In the genomic region with DNA sequence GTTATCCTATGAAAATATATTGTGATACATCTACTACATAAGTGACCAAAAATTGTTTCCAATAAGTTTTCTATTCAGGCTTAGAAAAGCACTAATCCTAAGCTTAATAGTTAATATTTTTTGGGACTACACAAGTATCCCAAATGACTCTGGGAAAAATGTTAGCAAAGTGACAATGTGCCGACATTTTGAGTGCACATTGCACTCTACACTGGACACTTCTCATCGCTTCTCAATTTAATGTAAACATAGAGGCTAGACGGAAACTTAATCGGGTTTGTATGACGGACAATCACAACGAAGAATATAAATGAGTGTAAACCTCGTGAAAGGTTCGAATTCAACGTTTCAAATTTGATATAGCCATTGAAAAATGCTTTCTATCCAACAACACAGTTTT, we compare ENCODE assay signal across 4 worm cellular contexts.
TF ChIP-seq lines count a peak whose summit lies in the region.

No protein-coding gene starts in this region.

TF ChIP-seq in whole organism, L1 larva, 84 proteins besides CTCF, POLR2A, EP300 and RAD21 (continued from another document and continues in another):
- TF ChIP-seq Y116A8C.19 (tag; optimal IDR thresholded peaks at IDR 0.05; lab: Kevin White, UChicago; ENCODE audit: borderline replicate concordance) = no peak
- TF ChIP-seq fkh-10 (GFP tag; optimal IDR thresholded peaks at IDR 0.05; lab: Kevin White, UChicago) = no peak
- TF ChIP-seq grh-1 (GFP tag; IDR thresholded peaks at IDR 0.05; lab: Robert Waterston, UW) = no peak
- TF ChIP-seq snu-23 (GFP tag; optimal IDR thresholded peaks at IDR 0.05; lab: Kevin White, UChicago) = peak; percentile 64
- no peak for TF ChIP-seq aha-1 (tag; optimal IDR thresholded peaks at IDR 0.05; lab: Kevin White, UChicago)
- no peak for TF ChIP-seq unc-30 (tag; optimal IDR thresholded peaks at IDR 0.05; lab: Kevin White, UChicago)
- TF ChIP-seq lsy-2 (tag; optimal IDR thresholded peaks at IDR 0.05; lab: Kevin White, UChicago) = peak; percentile 5 to 7
- TF ChIP-seq efl-3 (GFP tag; optimal IDR thresholded peaks at IDR 0.05; lab: Kevin White, UChicago) = no peak
- no peak for TF ChIP-seq egl-13 (tag; optimal IDR thresholded peaks at IDR 0.05; lab: Kevin White, UChicago)
- no peak for TF ChIP-seq hlh-4 (tag; optimal IDR thresholded peaks at IDR 0.05; lab: Kevin White, UChicago)
- TF ChIP-seq mef-2 (tag; optimal IDR thresholded peaks at IDR 0.05; lab: Kevin White, UChicago) = no peak
- TF ChIP-seq ceh-8 (GFP tag; optimal IDR thresholded peaks at IDR 0.05; lab: Kevin White, UChicago) = no peak
- no peak for TF ChIP-seq alr-1 (tag; optimal IDR thresholded peaks at IDR 0.05; lab: Kevin White, UChicago; ENCODE audit: borderline replicate concordance)
- TF ChIP-seq sox-4 (tag; optimal IDR thresholded peaks at IDR 0.05; lab: Kevin White, UChicago) = no peak
- no peak for TF ChIP-seq F16B12.6 (tag; optimal IDR thresholded peaks at IDR 0.05; lab: Kevin White, UChicago)
- no peak for TF ChIP-seq ztf-11 (tag; optimal IDR thresholded peaks at IDR 0.05; lab: Kevin White, UChicago)
- no peak for TF ChIP-seq ets-5 (GFP tag; IDR thresholded peaks at IDR 0.05; lab: Robert Waterston, UW)
- no peak for TF ChIP-seq snpc-4 (tag; optimal IDR thresholded peaks at IDR 0.05; lab: Kevin White, UChicago)
- peak; percentile 73 for TF ChIP-seq nhr-90 (tag; optimal IDR thresholded peaks at IDR 0.05; lab: Kevin White, UChicago; ENCODE audit: poor library complexity)
- no peak for TF ChIP-seq lin-15B (tag; optimal IDR thresholded peaks at IDR 0.05; lab: Kevin White, UChicago)
- no peak for TF ChIP-seq jun-1 (tag; optimal IDR thresholded peaks at IDR 0.05; lab: Kevin White, UChicago)
- TF ChIP-seq tbx-2 (tag; optimal IDR thresholded peaks at IDR 0.05; lab: Kevin White, UChicago) = peak; percentile 32
- no peak for TF ChIP-seq egl-27 (tag; optimal IDR thresholded peaks at IDR 0.05; lab: Kevin White, UChicago)
- TF ChIP-seq ceh-63 (GFP tag; optimal IDR thresholded peaks at IDR 0.05; lab: Kevin White, UChicago) = no peak
- peak; percentile 53 for TF ChIP-seq lin-14 (GFP tag; optimal IDR thresholded peaks at IDR 0.05; lab: Kevin White, UChicago)
- peak; percentile 50 for TF ChIP-seq rnt-1 (tag; optimal IDR thresholded peaks at IDR 0.05; lab: Kevin White, UChicago)
- no peak for TF ChIP-seq C04F5.9 (tag; optimal IDR thresholded peaks at IDR 0.05; lab: Kevin White, UChicago)
- peak; percentile 38 for TF ChIP-seq elt-2 (tag; optimal IDR thresholded peaks at IDR 0.05; lab: Kevin White, UChicago)
- no peak for TF ChIP-seq nhr-28 (tag; optimal IDR thresholded peaks at IDR 0.05; lab: Kevin White, UChicago)
- no peak for TF ChIP-seq dsc-1 (tag; optimal IDR thresholded peaks at IDR 0.05; lab: Kevin White, UChicago)
- TF ChIP-seq xbp-1 (tag; optimal IDR thresholded peaks at IDR 0.05; lab: Kevin White, UChicago) = no peak
- peak in 1 of 6 experiments; percentile 29 for TF ChIP-seq elt-3 (tag; optimal IDR thresholded peaks at IDR 0.05; lab: Kevin White, UChicago)
- peak; percentile 68 for TF ChIP-seq nhr-47 (tag; optimal IDR thresholded peaks at IDR 0.05; lab: Kevin White, UChicago)

TF ChIP-seq in whole organism, L2 larva, 48 proteins besides CTCF, POLR2A, EP300 and RAD21 (continued from another document):
- TF ChIP-seq nhr-6 (tag; optimal IDR thresholded peaks at IDR 0.05; lab: Kevin White, UChicago) (peak; percentile 60), alr-1 (tag; optimal IDR thresholded peaks at IDR 0.05; lab: Kevin White, UChicago) (no peak), ZK546.5 (tag; optimal IDR thresholded peaks at IDR 0.05; lab: Kevin White, UChicago) (no peak), unc-39 (tag; optimal IDR thresholded peaks at IDR 0.05; lab: Kevin White, UChicago) (no peak), nhr-23 (tag; optimal IDR thresholded peaks at IDR 0.05; lab: Kevin White, UChicago) (no peak), C34F6.9 (tag; optimal IDR thresholded peaks at IDR 0.05; lab: Kevin White, UChicago) (no peak), skn-1 (tag; optimal IDR thresholded peaks at IDR 0.05; lab: Kevin White, UChicago) (no peak), lsy-2 (tag; optimal IDR thresholded peaks at IDR 0.05; lab: Kevin White, UChicago) (peak in 1 of 2 experiments; percentile 42)

TF ChIP-seq in whole organism, L4 larva, 104 proteins besides CTCF, POLR2A, EP300 and RAD21 (continued from another document and continues in another):
- TF ChIP-seq saeg-2 (GFP tag; IDR thresholded peaks at IDR 0.05; lab: Robert Waterston, UW) (no peak), dmd-6 (GFP tag; IDR thresholded peaks at IDR 0.05; lab: Robert Waterston, UW) (peak; percentile 50), nhr-42 (GFP tag; IDR thresholded peaks at IDR 0.05; lab: Robert Waterston, UW) (no peak), aly-2 (tag; optimal IDR thresholded peaks at IDR 0.05; lab: Kevin White, UChicago) (no peak), ztf-7 (tag; optimal IDR thresholded peaks at IDR 0.05; lab: Kevin White, UChicago) (peak; percentile 45), zip-2 (tag; optimal IDR thresholded peaks at IDR 0.05; lab: Kevin White, UChicago) (no peak), ceh-82 (tag; optimal IDR thresholded peaks at IDR 0.05; lab: Kevin White, UChicago) (no peak), madf-5 (GFP tag; IDR thresholded peaks at IDR 0.05; lab: Robert Waterston, UW) (no peak), unc-130 (GFP tag; optimal IDR thresholded peaks at IDR 0.05; lab: Kevin White, UChicago) (no peak), mdt-29 (GFP tag; IDR thresholded peaks at IDR 0.05; lab: Robert Waterston, UW) (no peak), aha-1 (tag; lab: Kevin White, UChicago) (peak; percentile 99), ztf-11 (tag; optimal IDR thresholded peaks at IDR 0.05; lab: Kevin White, UChicago) (no peak), tra-1 (GFP tag; IDR thresholded peaks at IDR 0.05; lab: Robert Waterston, UW) (0 out of 2 replicates have a peak, but pooled peaks have one; percentile 18), lin-38 (GFP tag; IDR thresholded peaks at IDR 0.05; lab: Robert Waterston, UW) (peak; percentile 28; the same call in 1 of the 2 replicates), cey-2 (tag; optimal IDR thresholded peaks at IDR 0.05; lab: Kevin White, UChicago; ENCODE audit: borderline replicate concordance, insufficient read depth) (no peak), php-3 (GFP tag; IDR thresholded peaks at IDR 0.05; lab: Robert Waterston, UW) (no peak), snpc-4 (tag; optimal IDR thresholded peaks at IDR 0.05; lab: Kevin White, UChicago) (no peak), T20F7.1 (GFP tag; optimal IDR thresholded peaks at IDR 0.05; lab: Kevin White, UChicago) (no peak), gei-8 (GFP tag; optimal IDR thresholded peaks at IDR 0.05; lab: Kevin White, UChicago) (no peak), arid-1 (GFP tag; conservative IDR thresholded peaks at IDR 0.05; lab: Robert Waterston, UW) (no peak), zip-11 (GFP tag; IDR thresholded peaks at IDR 0.05; lab: Robert Waterston, UW) (no peak), lin-1 (GFP tag; IDR thresholded peaks at IDR 0.05; lab: Robert Waterston, UW) (0 out of 2 replicates have a peak, but pooled peaks have one; percentile 44), dmd-8 (GFP tag; IDR thresholded peaks at IDR 0.05; lab: Robert Waterston, UW) (no peak), vab-7 (GFP tag; IDR thresholded peaks at IDR 0.05; lab: Robert Waterston, UW) (no peak), nhr-10 (tag; optimal IDR thresholded peaks at IDR 0.05; lab: Kevin White, UChicago) (no peak), egl-27 (tag; optimal IDR thresholded peaks at IDR 0.05; lab: Kevin White, UChicago) (no peak), ZK546.5 (tag; optimal IDR thresholded peaks at IDR 0.05; lab: Kevin White, UChicago) (no peak), lin-39 (tag; optimal IDR thresholded peaks at IDR 0.05; lab: Kevin White, UChicago) (no peak), nhr-48 (tag; optimal IDR thresholded peaks at IDR 0.05; lab: Kevin White, UChicago) (peak; percentile 75), nhr-6 (tag; optimal IDR thresholded peaks at IDR 0.05; lab: Kevin White, UChicago) (peak; percentile 77), daf-8 (GFP tag; IDR thresholded peaks at IDR 0.05; lab: Robert Waterston, UW) (no peak), nhr-28 (tag; optimal IDR thresholded peaks at IDR 0.05; lab: Kevin White, UChicago) (no peak), fos-1 (tag; optimal IDR thresholded peaks at IDR 0.05; lab: Kevin White, UChicago) (peak; percentile 41), lir-3 (tag; optimal IDR thresholded peaks at IDR 0.05; lab: Kevin White, UChicago) (no peak), nhr-237 (tag; optimal IDR thresholded peaks at IDR 0.05; lab: Kevin White, UChicago) (no peak), unc-39 (tag; optimal IDR thresholded peaks at IDR 0.05; lab: Kevin White, UChicago) (no peak), F44E2.7 (GFP tag; IDR thresholded peaks at IDR 0.05; lab: Robert Waterston, UW) (no peak), nhr-41 (GFP tag; IDR thresholded peaks at IDR 0.05; lab: Robert Waterston, UW) (no peak), ceh-32 (tag; optimal IDR thresholded peaks at IDR 0.05; lab: Kevin White, UChicago; ENCODE audit: poor library complexity) (no peak), F26F4.8 (GFP tag; conservative IDR thresholded peaks at IDR 0.05; lab: Robert Waterston, UW) (no peak), tag-97 (GFP tag; IDR thresholded peaks at IDR 0.05; lab: Robert Waterston, UW) (no peak), lsy-2 (tag; optimal IDR thresholded peaks at IDR 0.05; lab: Kevin White, UChicago) (peak in 1 of 2 experiments; percentile 66), Y5F2A.4 (GFP tag; optimal IDR thresholded peaks at IDR 0.05; lab: Kevin White, UChicago) (no peak), lin-29 (GFP tag; IDR thresholded peaks at IDR 0.05; lab: Robert Waterston, UW) (no peak), spr-1 (tag; optimal IDR thresholded peaks at IDR 0.05; lab: Kevin White, UChicago) (no peak), daf-16 (GFP tag; optimal IDR thresholded peaks at IDR 0.05; lab: Kevin White, UChicago) (peak in 1 of 2 experiments; percentile 83), daf-16 (tag; optimal IDR thresholded peaks at IDR 0.05; lab: Kevin White, UChicago) (peak; percentile 69), lin-15B (tag; optimal IDR thresholded peaks at IDR 0.05; lab: Kevin White, UChicago) (no peak)

TF ChIP-seq in whole organism, young adult, 124 proteins besides CTCF, POLR2A, EP300 and RAD21 (continued from another document):
- TF ChIP-seq pbrm-1 (GFP tag; IDR thresholded peaks at IDR 0.05; lab: Robert Waterston, UW) = no peak
- TF ChIP-seq lag-1 (GFP tag; IDR thresholded peaks at IDR 0.05; lab: Robert Waterston, UW) = no peak
- TF ChIP-seq ztf-26 (tag; optimal IDR thresholded peaks at IDR 0.05; lab: Kevin White, UChicago) = no peak
- no peak for TF ChIP-seq unc-62 (GFP tag; optimal IDR thresholded peaks at IDR 0.05; lab: Kevin White, UChicago)
- no peak for TF ChIP-seq snpc-1.1 (tag; optimal IDR thresholded peaks at IDR 0.05; lab: Kevin White, UChicago; ENCODE audit: insufficient read depth)
- TF ChIP-seq cebp-1 (GFP tag; IDR thresholded peaks at IDR 0.05; lab: Robert Waterston, UW) = no peak
- TF ChIP-seq cebp-1 (tag; optimal IDR thresholded peaks at IDR 0.05; lab: Kevin White, UChicago) = peak; percentile 26
- no peak for TF ChIP-seq mes-4 (tag; optimal IDR thresholded peaks at IDR 0.05; lab: Kevin White, UChicago)
- no peak for TF ChIP-seq fkh-3 (tag; optimal IDR thresholded peaks at IDR 0.05; lab: Kevin White, UChicago)
- no peak for TF ChIP-seq Y67H2A.10 (GFP tag; conservative IDR thresholded peaks at IDR 0.05; lab: Robert Waterston, UW)
- TF ChIP-seq hrde-1 (tag; optimal IDR thresholded peaks at IDR 0.05; lab: Kevin White, UChicago; ENCODE audit: borderline replicate concordance) = no peak
- TF ChIP-seq hlh-26 (GFP tag; conservative IDR thresholded peaks at IDR 0.05; lab: Robert Waterston, UW) = no peak
- no peak for TF ChIP-seq ccch-3 (GFP tag; optimal IDR thresholded peaks at IDR 0.05; lab: Kevin White, UChicago)
- TF ChIP-seq let-526 (GFP tag; IDR thresholded peaks at IDR 0.05; lab: Robert Waterston, UW) = no peak
- TF ChIP-seq efl-1 (GFP tag; optimal IDR thresholded peaks at IDR 0.05; lab: Kevin White, UChicago) = no peak
- TF ChIP-seq F37B4.10 (GFP tag; IDR thresholded peaks at IDR 0.05; lab: Robert Waterston, UW) = no peak
- peak; percentile 64; the same call in 1 of the 2 replicates for TF ChIP-seq K11D2.4 (GFP tag; IDR thresholded peaks at IDR 0.05; lab: Robert Waterston, UW)
- TF ChIP-seq T07F8.4 (tag; optimal IDR thresholded peaks at IDR 0.05; lab: Kevin White, UChicago) = no peak
- TF ChIP-seq F57C9.4 (tag; optimal IDR thresholded peaks at IDR 0.05; lab: Kevin White, UChicago) = no peak
- no peak for TF ChIP-seq ceh-91 (GFP tag; IDR thresholded peaks at IDR 0.05; lab: Robert Waterston, UW)
- TF ChIP-seq akir-1 (GFP tag; optimal IDR thresholded peaks at IDR 0.05; lab: Kevin White, UChicago) = no peak
- no peak for TF ChIP-seq egl-44 (GFP tag; IDR thresholded peaks at IDR 0.05; lab: Robert Waterston, UW)
- no peak for TF ChIP-seq sea-2 (GFP tag; IDR thresholded peaks at IDR 0.05; lab: Robert Waterston, UW)
- TF ChIP-seq tbp1 (GFP tag; optimal IDR thresholded peaks at IDR 0.05; lab: Kevin White, UChicago) = no peak
- no peak for TF ChIP-seq unc-130 (GFP tag; optimal IDR thresholded peaks at IDR 0.05; lab: Kevin White, UChicago)
- TF ChIP-seq bed-1 (GFP tag; IDR thresholded peaks at IDR 0.05; lab: Robert Waterston, UW) = no peak
- no peak for TF ChIP-seq dpff-1 (tag; optimal IDR thresholded peaks at IDR 0.05; lab: Kevin White, UChicago)
- no peak for TF ChIP-seq atf-7 (tag; optimal IDR thresholded peaks at IDR 0.05; lab: Kevin White, UChicago)
- no peak for TF ChIP-seq madf-8 (GFP tag; conservative IDR thresholded peaks at IDR 0.05; lab: Robert Waterston, UW)
- TF ChIP-seq lin-40 (tag; optimal IDR thresholded peaks at IDR 0.05; lab: Kevin White, UChicago) = peak; percentile 55
- TF ChIP-seq nfya-1 (tag; optimal IDR thresholded peaks at IDR 0.05; lab: Kevin White, UChicago; ENCODE audit: borderline replicate concordance, insufficient read depth) = no peak
- TF ChIP-seq Y53F4B.3 (GFP tag; IDR thresholded peaks at IDR 0.05; lab: Robert Waterston, UW) = no peak
- no peak for TF ChIP-seq ztf-22 (GFP tag; optimal IDR thresholded peaks at IDR 0.05; lab: Kevin White, UChicago)
- TF ChIP-seq snpc-1.3 (tag; optimal IDR thresholded peaks at IDR 0.05; lab: Kevin White, UChicago; ENCODE audit: insufficient read depth) = peak; percentile 2
- no peak for TF ChIP-seq nhr-120 (GFP tag; IDR thresholded peaks at IDR 0.05; lab: Robert Waterston, UW)
- TF ChIP-seq nfya-2 (GFP tag; IDR thresholded peaks at IDR 0.05; lab: Robert Waterston, UW) = no peak
- TF ChIP-seq chd-7 (tag; optimal IDR thresholded peaks at IDR 0.05; lab: Kevin White, UChicago) = no peak
- no peak for TF ChIP-seq die-1 (tag; optimal IDR thresholded peaks at IDR 0.05; lab: Kevin White, UChicago)
- peak; percentile 25 for TF ChIP-seq B0035.1 (tag; optimal IDR thresholded peaks at IDR 0.05; lab: Kevin White, UChicago)
